Fruit fly (Drosophila melanogaster) whole organism, prepupa: ENCODE data around the gene CG13810.

Experiments used
- Blimp-1 ChIP-seq: fragments of 200-800 bp; sonication (Bioruptor generic); optimal IDR thresholded peaks from 3 replicates; lab custom pipeline; 2017; ENCODE audit warnings: missing biosample characterization, missing genetic modification characterization, mild to moderate bottlenecking, moderate library complexity, missing genetic modification reagents
- CG11762 ChIP-seq: fragments of 200-800 bp; sonication (Bioruptor generic); optimal IDR thresholded peaks from 3 replicates; lab custom pipeline; 2016; ENCODE audit warnings: missing biosample characterization, missing genetic modification characterization; ENCODE audit not compliant: insufficient read depth
- CG11902 ChIP-seq: fragments of 200-800 bp; sonication (Bioruptor generic); optimal IDR thresholded peaks from 3 replicates; lab custom pipeline; 2016; ENCODE audit warnings: missing biosample characterization, missing genetic modification characterization
- CG15336 ChIP-seq: fragments of 200-800 bp; sonication (Bioruptor generic); IDR thresholded peaks from 2 replicates; pipeline ENCODE4 v1.3.6; 2022; ENCODE audit warnings: missing biosample characterization, missing genetic modification characterization
- CG3919 ChIP-seq: fragments of 200-800 bp; sonication (Bioruptor generic); optimal IDR thresholded peaks from 3 replicates; lab custom pipeline; 2016; ENCODE audit warnings: missing biosample characterization, missing genetic modification characterization
- CG4318 ChIP-seq: fragments of 200-800 bp; sonication (Bioruptor generic); optimal IDR thresholded peaks from 3 replicates; lab custom pipeline; 2017; ENCODE audit warnings: missing biosample characterization, mild to moderate bottlenecking, missing genetic modification characterization
- CG6792 ChIP-seq: fragments of 200-800 bp; sonication (Bioruptor generic); optimal IDR thresholded peaks from 3 replicates; lab custom pipeline; 2016; ENCODE audit warnings: missing biosample characterization, missing genetic modification characterization
- CG7368 ChIP-seq: fragments of 200-800 bp; sonication (Bioruptor generic); optimal IDR thresholded peaks from 3 replicates; lab custom pipeline; 2016; ENCODE audit warnings: missing biosample characterization, missing genetic modification characterization
- CG8119 ChIP-seq: fragments of 200-800 bp; sonication (Bioruptor generic); IDR thresholded peaks from 3 replicates; pipeline ENCODE4 v1.3.6; 2022; ENCODE audit warnings: missing biosample characterization, missing genetic modification characterization
- CG8319 ChIP-seq: fragments of 200-800 bp; sonication (Bioruptor generic); optimal IDR thresholded peaks from 3 replicates; lab custom pipeline; 2016; ENCODE audit warnings: missing biosample characterization, missing genetic modification characterization
- CG8632 ChIP-seq: fragments of 200-800 bp; sonication (Bioruptor generic); optimal IDR thresholded peaks from 3 replicates; lab custom pipeline; 2016; ENCODE audit warnings: missing biosample characterization, missing genetic modification characterization
- CG9139 ChIP-seq: fragments of 200-800 bp; sonication (Bioruptor generic); optimal IDR thresholded peaks from 3 replicates; lab custom pipeline; 2017; ENCODE audit warnings: missing biosample characterization, mild to moderate bottlenecking, missing genetic modification characterization
- Eip75B ChIP-seq: fragments of 200-800 bp; sonication (Bioruptor generic); optimal IDR thresholded peaks from 3 replicates; lab custom pipeline; 2016; ENCODE audit warnings: missing biosample characterization, missing genetic modification characterization
- Eip78C ChIP-seq: fragments of 200-800 bp; sonication (Bioruptor generic); peaks from one replicate; lab custom pipeline; 2016; ENCODE audit warnings: missing biosample characterization, missing genetic modification characterization
- Ets21C ChIP-seq: fragments of 200-800 bp; sonication (Bioruptor generic); optimal IDR thresholded peaks from 3 replicates; lab custom pipeline; 2016; ENCODE audit warnings: missing biosample characterization, missing genetic modification characterization
- Ets96B ChIP-seq: fragments of 200-800 bp; optimal IDR thresholded peaks from 2 replicates; lab custom pipeline; 2019; ENCODE audit warnings: missing biosample characterization, mild to moderate bottlenecking, missing genetic modification characterization, moderate library complexity
- Hr38 ChIP-seq: sonication (Bioruptor generic); optimal IDR thresholded peaks from 2 replicates; lab custom pipeline; 2016; ENCODE audit warnings: missing biosample characterization, missing genetic modification characterization
- Hr4 ChIP-seq: fragments of 200-800 bp; sonication (Bioruptor generic); optimal IDR thresholded peaks from 3 replicates; lab custom pipeline; 2016; ENCODE audit warnings: missing biosample characterization, missing genetic modification characterization
- Lpt ChIP-seq: fragments of 200-800 bp; sonication (Bioruptor generic); optimal IDR thresholded peaks from 3 replicates; lab custom pipeline; 2016; ENCODE audit warnings: missing biosample characterization, missing genetic modification characterization
- Met ChIP-seq: fragments of 200-800 bp; sonication (Bioruptor generic); optimal IDR thresholded peaks from 3 replicates; lab custom pipeline; 2016; ENCODE audit warnings: missing biosample characterization, missing genetic modification characterization
- OdsH ChIP-seq: fragments of 200-800 bp; sonication (Bioruptor generic); optimal IDR thresholded peaks from 3 replicates; lab custom pipeline; 2016; ENCODE audit warnings: missing biosample characterization, missing genetic modification characterization
- Sox14 ChIP-seq: fragments of 200-800 bp; sonication (Bioruptor generic); optimal IDR thresholded peaks from 3 replicates; lab custom pipeline; 2016; ENCODE audit warnings: missing biosample characterization, missing genetic modification characterization
- Sox15 ChIP-seq: fragments of 200-800 bp; sonication (Bioruptor generic); optimal IDR thresholded peaks from 3 replicates; lab custom pipeline; 2016; ENCODE audit warnings: missing biosample characterization, missing genetic modification characterization
- dsx ChIP-seq: fragments of 200-800 bp; optimal IDR thresholded peaks from 3 replicates; lab custom pipeline; 2019; ENCODE audit warnings: missing biosample characterization, mild to moderate bottlenecking, missing genetic modification characterization, moderate library complexity; ENCODE audit not compliant: poor library complexity, severe bottlenecking
- fkh ChIP-seq: fragments of 200-800 bp; sonication (Bioruptor generic); optimal IDR thresholded peaks from 3 replicates; lab custom pipeline; 2017; ENCODE audit warnings: missing biosample characterization, mild to moderate bottlenecking, missing genetic modification characterization, moderate library complexity
- lz ChIP-seq: fragments of 200-800 bp; sonication (Bioruptor generic); optimal IDR thresholded peaks from 3 replicates; lab custom pipeline; 2016; ENCODE audit warnings: missing biosample characterization, missing genetic modification characterization
- salr ChIP-seq, 2 experiments: fragments of 200-800 bp; sonication (Bioruptor generic); optimal IDR thresholded peaks; 3 replicates each; lab custom pipeline; 2016 to 2018; ENCODE audit warnings: missing biosample characterization in 2 of 2, missing genetic modification characterization in 2 of 2, mild to moderate bottlenecking in 1 of 2
- spab ChIP-seq: fragments of 200-800 bp; sonication (Bioruptor generic); optimal IDR thresholded peaks from 2 replicates; lab custom pipeline; 2017; ENCODE audit warnings: missing biosample characterization, mild to moderate bottlenecking, missing genetic modification characterization, missing genetic modification reagents
- svp ChIP-seq: fragments of 200-800 bp; sonication (Bioruptor generic); peaks from one replicate; lab custom pipeline; 2016; ENCODE audit warnings: missing biosample characterization, missing genetic modification characterization
- vri ChIP-seq: fragments of 200-800 bp; sonication (Bioruptor generic); optimal IDR thresholded peaks from 3 replicates; lab custom pipeline; 2016; ENCODE audit warnings: missing biosample characterization, mild to moderate bottlenecking, missing genetic modification characterization

CG13810 gene

DNA sequence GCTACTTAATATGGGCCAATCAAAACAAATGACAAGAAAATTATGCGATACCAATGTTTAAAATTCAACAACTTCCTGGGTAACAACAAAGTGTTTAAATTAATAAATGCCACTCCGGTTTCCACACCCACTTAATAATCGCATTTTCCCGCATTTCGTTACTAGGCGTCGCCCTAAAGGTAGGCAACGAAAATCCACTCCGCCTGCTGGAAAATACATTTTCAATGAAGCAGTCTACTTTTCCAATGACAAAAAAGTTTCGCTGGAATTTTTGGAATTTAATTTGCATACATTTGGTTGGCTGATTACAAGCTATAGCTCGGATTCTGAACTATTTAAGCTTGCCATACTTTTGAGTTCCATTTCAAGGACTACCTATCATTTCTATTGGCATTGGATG is 19.0 kb upstream of the CG13810 start:
- TF ChIP-seq Ets21C (GFP tag; lab: Kevin White, UChicago), result no peak
- no peak for TF ChIP-seq lz
- no peak for TF ChIP-seq CG7368 (GFP tag; lab: Kevin White, UChicago)
- TF ChIP-seq CG15336 (GFP tag; lab: Robert Waterston, UW), result no peak
- no peak for TF ChIP-seq Met (GFP tag; lab: Kevin White, UChicago)
- TF ChIP-seq CG3919 (GFP tag; lab: Kevin White, UChicago), result no peak
- no peak for TF ChIP-seq Sox14 (GFP tag; lab: Kevin White, UChicago)
- TF ChIP-seq CG8632 (GFP tag; lab: Kevin White, UChicago), result no peak
- TF ChIP-seq spab, result no peak
- no peak for TF ChIP-seq CG11762
- no peak for TF ChIP-seq Hr4 (GFP tag; lab: Kevin White, UChicago)
- TF ChIP-seq vri (GFP tag; lab: Kevin White, UChicago), result no peak
- no peak for TF ChIP-seq CG6792
- TF ChIP-seq, all 60 proteins: peak for 0

DNA sequence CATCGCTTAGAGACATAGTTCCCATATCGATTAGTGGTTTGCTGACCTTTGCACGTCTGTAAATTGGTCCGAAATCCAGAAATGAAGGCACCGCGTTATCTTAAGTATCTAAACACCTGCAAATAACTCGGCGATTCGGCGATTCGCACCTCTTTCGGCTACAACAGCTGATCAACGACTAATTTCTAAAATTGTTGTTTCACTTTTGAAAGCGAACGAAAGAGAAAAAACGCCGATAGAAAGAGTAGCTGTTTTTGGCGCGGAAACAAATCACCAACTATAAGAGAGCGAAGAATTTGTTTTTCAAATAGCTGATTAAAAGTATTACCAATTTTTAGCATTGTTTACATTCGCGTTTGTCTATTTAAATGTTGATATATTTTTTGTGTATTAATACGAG is 16.8 kb upstream of the CG13810 start, which contains the start of gene CG15879:
Gene CG15879 (minus strand): TSS at position 155 of the 400 bp plus-strand sequence.
- TF ChIP-seq Met (GFP tag; lab: Kevin White, UChicago) (no peak), Lpt (GFP tag; lab: Kevin White, UChicago) (no peak), Hr38 (GFP tag; lab: Kevin White, UChicago) (no peak), CG8119 (GFP tag; lab: Robert Waterston, UW) (no peak)
- TF ChIP-seq, all 60 proteins: peak for 0

DNA sequence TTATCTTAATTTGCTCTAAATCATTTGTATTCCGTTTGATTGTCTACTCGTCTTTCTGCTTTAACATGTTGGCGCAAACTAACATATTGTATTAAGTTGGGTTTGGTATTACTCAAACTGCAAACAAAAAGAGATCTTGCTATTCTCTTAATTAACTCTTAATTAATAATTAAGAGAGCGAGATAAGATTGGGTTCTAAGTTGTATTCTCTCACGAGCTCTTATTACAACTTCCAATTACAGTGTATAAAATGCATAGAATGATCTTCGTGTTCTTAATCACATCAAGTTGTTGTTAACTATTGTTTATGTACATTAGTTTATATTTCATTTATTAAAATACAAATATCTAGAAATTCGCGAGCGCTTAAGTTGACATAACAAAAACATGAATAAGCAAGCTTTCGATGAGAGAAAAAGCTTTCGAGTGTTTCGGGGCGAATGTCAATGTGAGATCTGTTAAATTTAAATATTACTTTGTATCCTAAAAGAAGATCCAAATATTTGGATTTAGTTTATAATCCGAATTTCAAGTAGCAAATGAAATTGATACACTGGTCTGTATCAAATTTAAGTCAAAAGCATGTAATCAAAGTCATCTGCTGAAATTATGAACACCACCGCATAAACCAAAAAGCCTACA is 14.7 kb upstream of the CG13810 start, which contains the start of gene CG5704:
Gene CG5704 (minus strand): TSS at position 87 of the 642 bp plus-strand sequence.
- TF ChIP-seq spab, result no peak
- no peak for TF ChIP-seq Eip75B (GFP tag; lab: Kevin White, UChicago)
- TF ChIP-seq Sox15 (GFP tag; lab: Kevin White, UChicago), result no peak
- no peak for TF ChIP-seq CG11902 (GFP tag; lab: Kevin White, UChicago)
- TF ChIP-seq CG4318 (GFP tag; lab: Kevin White, UChicago), result no peak
- TF ChIP-seq fkh, result peak; percentile 37
- TF ChIP-seq dsx, result peak; percentile 91
- TF ChIP-seq OdsH (GFP tag; lab: Kevin White, UChicago), result no peak
- TF ChIP-seq Met (GFP tag; lab: Kevin White, UChicago), result no peak
- no peak for TF ChIP-seq CG8319 (GFP tag; lab: Kevin White, UChicago)
- no peak for TF ChIP-seq salr (GFP tag; optimal IDR thresholded peaks at IDR 0.05; lab: Kevin White, UChicago)
- TF ChIP-seq Ets96B (tag; lab: Kevin White, UChicago), result no peak

DNA sequence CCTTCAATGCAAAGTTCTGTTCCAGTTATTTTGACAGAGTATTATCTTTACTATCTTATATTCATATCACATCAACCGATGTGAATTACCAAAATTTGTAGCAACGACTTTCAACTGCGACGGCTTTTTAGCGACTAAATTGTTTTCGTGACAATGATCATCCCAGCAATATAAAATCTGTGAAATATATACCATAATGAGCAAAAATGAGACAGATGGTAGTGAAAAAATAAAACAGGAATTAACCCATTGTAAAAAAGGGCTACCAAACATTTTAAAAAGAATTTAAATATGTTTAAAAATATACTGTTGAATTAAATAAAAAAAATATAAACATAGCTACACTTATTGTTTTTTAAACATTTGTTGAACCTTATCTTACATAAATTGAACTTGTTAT is 11.5 kb upstream of the CG13810 start, which contains the start of gene CG15820:
Gene CG15820 (minus strand): TSS at position 101 of the 400 bp plus-strand sequence.
- no peak for TF ChIP-seq Hr4 (GFP tag; lab: Kevin White, UChicago)
- TF ChIP-seq svp (GFP tag; lab: Kevin White, UChicago), result peak; percentile 42
- TF ChIP-seq, all 60 proteins: peak for 1

DNA sequence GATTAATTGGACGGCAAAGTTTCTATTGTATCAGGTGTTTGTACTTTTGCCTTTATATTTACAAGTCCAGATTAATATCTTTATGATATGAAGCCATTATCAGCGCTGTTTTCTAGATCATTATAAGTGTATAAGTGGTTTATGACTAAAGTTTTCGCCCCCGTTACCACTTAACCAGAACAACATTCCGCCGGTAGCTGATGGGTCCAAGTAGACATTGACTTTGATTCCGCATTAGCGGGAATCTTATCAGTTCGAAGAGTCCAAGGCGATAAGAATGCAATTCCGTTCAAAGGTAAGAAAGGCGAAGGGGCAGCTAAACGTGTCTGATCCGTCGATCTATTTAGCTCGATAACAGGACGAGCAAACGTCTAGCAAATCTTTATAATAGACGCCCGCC is 5.8 kb downstream of the CG13810 start:
- TF ChIP-seq vri (GFP tag; lab: Kevin White, UChicago), result no peak
- TF ChIP-seq svp (GFP tag; lab: Kevin White, UChicago), result peak; percentile 43

DNA sequence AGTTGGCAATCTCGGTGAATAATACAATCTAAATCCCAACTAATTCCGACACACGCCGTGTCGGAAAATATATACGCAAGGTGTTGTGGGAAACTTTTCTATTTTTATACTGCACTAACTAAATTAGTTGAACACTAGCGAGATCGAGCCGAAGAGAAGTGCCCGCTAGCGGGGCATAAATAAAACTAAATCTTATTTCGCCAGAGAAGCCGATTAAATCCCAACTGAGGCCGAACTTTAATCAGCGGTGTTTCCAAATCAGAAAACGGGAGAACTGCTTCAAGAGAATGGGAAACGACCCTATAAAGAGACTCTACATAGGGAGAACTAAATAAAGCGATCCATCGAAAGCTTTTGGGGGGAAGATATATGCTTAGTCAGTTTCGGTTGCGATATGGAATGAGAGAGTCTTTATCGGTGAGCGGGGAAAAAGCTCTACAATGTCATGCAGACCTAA is 6.3 kb downstream of the CG13810 start, which contains the start of gene CG5707:
Gene CG5707 (minus strand): TSS at position 228 of the 457 bp plus-strand sequence.
- TF ChIP-seq salr (GFP tag; optimal IDR thresholded peaks at IDR 0.05; lab: Kevin White, UChicago) (no peak), Eip78C (GFP tag; lab: Kevin White, UChicago) (peak; percentile 16)

DNA sequence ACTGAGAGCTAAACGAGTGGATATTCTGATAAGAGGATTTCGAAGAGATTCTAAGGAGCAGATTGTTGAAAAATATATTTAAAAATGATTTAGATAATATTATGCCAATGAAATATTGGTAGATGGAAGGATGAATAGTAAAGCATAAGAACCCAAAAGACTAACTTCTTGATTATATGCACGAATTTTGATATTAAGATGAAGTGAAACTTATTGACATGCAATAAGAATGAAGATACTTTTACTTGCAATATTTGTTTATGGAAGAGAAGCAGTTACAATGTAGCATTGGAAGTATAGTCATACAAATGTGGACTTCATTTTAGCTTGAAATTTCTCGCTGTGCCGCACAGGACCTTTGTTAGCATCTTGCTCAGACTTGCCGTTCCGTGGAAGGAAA is 11.0 kb downstream of the CG13810 start, which contains the start of gene CG8960:
Gene CG8960 (plus strand): TSS at position 301 of the 400 bp plus-strand sequence.
- TF ChIP-seq Ets21C (GFP tag; lab: Kevin White, UChicago) (no peak), CG9139 (GFP tag; lab: Kevin White, UChicago) (no peak), dsx (no peak), spab (no peak), fkh (no peak), CG11762 (no peak), Blimp-1 (GFP tag; lab: Kevin White, UChicago) (no peak)
